Worm (Caenorhabditis elegans) whole organism, midembryonic: Measurements from ENCODE around the gene lin-25.

ENCODE experiments used
- T22C8.4 ChIP-seq: fragments of 200-800 bp; sonication (Bioruptor generic); IDR thresholded peaks from 2 replicates; pipeline ENCODE4 v1.3.6; 2022; ENCODE audit warnings: missing genetic modification characterization, missing compliant biosample characterization
- med-1 ChIP-seq: sonication (generic microtip); optimal IDR thresholded peaks from 2 replicates; lab custom pipeline; 2017; ENCODE audit warnings: missing genetic modification characterization, mild to moderate bottlenecking, missing compliant biosample characterization, antibody characterized with exemption, missing genetic modification reagents; ENCODE audit not compliant: insufficient read depth
- tab-1 ChIP-seq: fragments of 200-800 bp; sonication (Bioruptor generic); IDR thresholded peaks from 2 replicates; pipeline ENCODE4 v1.3.6; 2022; ENCODE audit warnings: missing genetic modification characterization, missing compliant biosample characterization
- ztf-23 ChIP-seq: fragments of 200-800 bp; sonication (Bioruptor generic); IDR thresholded peaks from 2 replicates; pipeline ENCODE4 v1.3.6; 2022; ENCODE audit warnings: missing genetic modification reagents, missing genetic modification characterization, missing compliant biosample characterization

ce11 chrV:12696790-12697189 lies 47.1 kb downstream of the lin-25 start:
- TF ChIP-seq tab-1 (GFP tag; lab: Robert Waterston, UW) (no peak), med-1 (no peak), ztf-23 (GFP tag; lab: Robert Waterston, UW) (no peak), T22C8.4 (GFP tag; lab: Robert Waterston, UW) (no peak)
